Worm (Caenorhabditis elegans) whole organism, young adult: ENCODE data around the gene C46C11.4.

Source experiments
- C17E4.6 ChIP-seq: fragments of 200-800 bp; sonication (Bioruptor generic); IDR thresholded peaks from 2 replicates; pipeline ENCODE4 v1.3.6; 2022; ENCODE audit warnings: missing genetic modification reagents, missing genetic modification characterization, missing compliant biosample characterization
- F10E7.11 ChIP-seq: sonication (generic microtip); optimal IDR thresholded peaks from 2 replicates; lab custom pipeline; 2017; ENCODE audit warnings: mild to moderate bottlenecking, missing genetic modification characterization, moderate library complexity, missing compliant biosample characterization
- F37B4.10 ChIP-seq: fragments of 200-800 bp; sonication (Bioruptor generic); IDR thresholded peaks from 2 replicates; pipeline ENCODE4 v1.3.6; 2022; ENCODE audit warnings: missing genetic modification characterization, missing compliant biosample characterization
- F57A8.1 ChIP-seq: fragments of 200-800 bp; sonication (Bioruptor generic); optimal IDR thresholded peaks from 2 replicates; lab custom pipeline; 2018; ENCODE audit warnings: mild to moderate bottlenecking, missing genetic modification characterization, moderate library complexity, missing compliant biosample characterization
- K11D2.4 ChIP-seq: fragments of 200-800 bp; sonication (Bioruptor generic); IDR thresholded peaks from 2 replicates; pipeline ENCODE4 v1.3.6; 2022; ENCODE audit warnings: missing genetic modification reagents, missing genetic modification characterization, missing compliant biosample characterization
- T26A5.8 ChIP-seq: sonication (generic microtip); optimal IDR thresholded peaks from 2 replicates; lab custom pipeline; 2016; ENCODE audit warnings: missing genetic modification characterization, missing compliant biosample characterization
- Y56A3A.18 ChIP-seq: fragments of 200-800 bp; sonication (Bioruptor generic); IDR thresholded peaks from 2 replicates; pipeline ENCODE4 v1.3.6; 2022; ENCODE audit warnings: missing genetic modification reagents, missing genetic modification characterization, missing compliant biosample characterization
- Y67H2A.10 ChIP-seq: fragments of 200-800 bp; sonication (Bioruptor generic); conservative IDR thresholded peaks from 2 replicates; pipeline ENCODE4 v1.3.6; 2022; ENCODE audit warnings: missing genetic modification reagents, missing genetic modification characterization, missing compliant biosample characterization
- Y95B8A.8 ChIP-seq: fragments of 200-800 bp; sonication (Bioruptor generic); IDR thresholded peaks from 2 replicates; pipeline ENCODE4 v1.3.6; 2022; ENCODE audit warnings: missing genetic modification reagents, missing genetic modification characterization, missing compliant biosample characterization
- ama-1 ChIP-seq, 3 experiments: fragments of 150-350 bp in 1 of 3; sonication (generic microtip) in 2 of 3; optimal IDR thresholded peaks; 2 replicates each; lab custom pipeline; 2014 to 2018; ENCODE audit warnings: missing biosample characterization in 2 of 3, missing genetic modification characterization in 2 of 3, missing genetic modification reagents in 2 of 3
- attf-5 ChIP-seq: fragments of 200-800 bp; sonication (Bioruptor generic); optimal IDR thresholded peaks from 2 replicates; lab custom pipeline; 2018; ENCODE audit warnings: mild to moderate bottlenecking, missing genetic modification characterization, missing compliant biosample characterization
- bed-1 ChIP-seq: fragments of 200-800 bp; sonication (Bioruptor generic); IDR thresholded peaks from 2 replicates; pipeline ENCODE4 v1.3.6; 2022; ENCODE audit warnings: missing genetic modification reagents, missing genetic modification characterization, missing compliant biosample characterization
- cebp-1 ChIP-seq, 2 experiments: fragments of 200-800 bp in 1 of 2; sonication (Bioruptor generic) in 1 of 2; sonication (generic microtip) in 1 of 2; IDR thresholded peaks in 1 of 2; optimal IDR thresholded peaks in 1 of 2; 2 replicates each; pipeline versions ENCODE4 v1.3.6 to Lab custom; 2017 to 2022; ENCODE audit warnings: missing compliant biosample characterization in 2 of 2, missing genetic modification characterization in 2 of 2, mild to moderate bottlenecking in 1 of 2, missing genetic modification reagents in 1 of 2, moderate library complexity in 1 of 2
- ceh-27 ChIP-seq: fragments of 200-800 bp; sonication (Bioruptor generic); optimal IDR thresholded peaks from 2 replicates; lab custom pipeline; 2018; ENCODE audit warnings: mild to moderate bottlenecking, missing genetic modification characterization, moderate library complexity, missing compliant biosample characterization
- ceh-58 ChIP-seq: fragments of 200-800 bp; sonication (Bioruptor generic); IDR thresholded peaks from 2 replicates; pipeline ENCODE4 v1.3.6; 2022; ENCODE audit warnings: missing genetic modification characterization, missing compliant biosample characterization
- chd-7 ChIP-seq: sonication (generic microtip); optimal IDR thresholded peaks from 2 replicates; lab custom pipeline; 2016; ENCODE audit warnings: mild to moderate bottlenecking, missing genetic modification characterization, moderate library complexity, missing compliant biosample characterization
- die-1 ChIP-seq: sonication (generic microtip); optimal IDR thresholded peaks from 2 replicates; lab custom pipeline; 2016; ENCODE audit warnings: missing genotype, mild to moderate bottlenecking, missing genetic modification characterization, missing compliant biosample characterization
- dox-1 ChIP-seq: fragments of 200-800 bp; sonication (Bioruptor generic); IDR thresholded peaks from 2 replicates; pipeline ENCODE4 v1.3.6; 2022; ENCODE audit warnings: missing genetic modification reagents, missing genetic modification characterization, missing compliant biosample characterization
- efl-1 ChIP-seq: fragments of 150-350 bp; optimal IDR thresholded peaks from 2 replicates; lab custom pipeline; 2014; ENCODE audit warnings: missing biosample characterization, missing genetic modification reagents, missing genetic modification characterization
- egl-18 ChIP-seq: fragments of 200-800 bp; sonication (Bioruptor generic); IDR thresholded peaks from 2 replicates; pipeline ENCODE4 v1.3.6; 2022; ENCODE audit warnings: missing genetic modification reagents, missing genetic modification characterization, missing compliant biosample characterization
- egl-44 ChIP-seq: fragments of 200-800 bp; sonication (Bioruptor generic); IDR thresholded peaks from 2 replicates; pipeline ENCODE4 v1.3.6; 2022; ENCODE audit warnings: missing genetic modification reagents, missing genetic modification characterization, missing compliant biosample characterization
- ets-4 ChIP-seq: fragments of 200-800 bp; sonication (Bioruptor generic); optimal IDR thresholded peaks from 2 replicates; lab custom pipeline; 2018; ENCODE audit warnings: mild to moderate bottlenecking, missing genetic modification characterization, missing compliant biosample characterization
- hlh-26 ChIP-seq: fragments of 200-800 bp; sonication (Bioruptor generic); conservative IDR thresholded peaks from 2 replicates; pipeline ENCODE4 v1.3.6; 2022; ENCODE audit warnings: missing genetic modification reagents, missing genetic modification characterization, missing compliant biosample characterization
- hmg-1.2 ChIP-seq: fragments of 200-800 bp; sonication (Bioruptor generic); IDR thresholded peaks from 2 replicates; pipeline ENCODE4 v1.3.6; 2022; ENCODE audit warnings: missing genetic modification reagents, missing genetic modification characterization, missing compliant biosample characterization
- let-526 ChIP-seq: fragments of 200-800 bp; sonication (Bioruptor generic); IDR thresholded peaks from 2 replicates; pipeline ENCODE4 v1.3.6; 2022; ENCODE audit warnings: missing genetic modification reagents, missing genetic modification characterization, missing compliant biosample characterization
- lin-26 ChIP-seq: fragments of 200-800 bp; sonication (Bioruptor generic); IDR thresholded peaks from 2 replicates; pipeline ENCODE4 v1.3.6; 2022; ENCODE audit warnings: missing genetic modification reagents, missing genetic modification characterization, missing compliant biosample characterization
- lin-35 ChIP-seq, 3 experiments: fragments of 150-350 bp in 2 of 3; sonication (generic microtip) in 1 of 3; optimal IDR thresholded peaks; 2 replicates each; lab custom pipeline; 2014 to 2018; ENCODE audit warnings: missing biosample characterization in 3 of 3, missing genetic modification characterization in 3 of 3, missing genetic modification reagents in 3 of 3
- lin-40 ChIP-seq: sonication (generic microtip); optimal IDR thresholded peaks from 2 replicates; lab custom pipeline; 2016; ENCODE audit warnings: missing genetic modification characterization, mild to moderate bottlenecking, missing compliant biosample characterization, missing genotype, missing genetic modification reagents
- lir-1 ChIP-seq: fragments of 200-800 bp; sonication (Bioruptor generic); conservative IDR thresholded peaks from 2 replicates; pipeline ENCODE4 v1.3.6; 2022; ENCODE audit warnings: missing genetic modification reagents, missing genetic modification characterization, missing compliant biosample characterization
- madf-10 ChIP-seq: sonication (generic microtip); optimal IDR thresholded peaks from 2 replicates; lab custom pipeline; 2016; ENCODE audit warnings: mild to moderate bottlenecking, missing genetic modification characterization, missing compliant biosample characterization
- madf-3 ChIP-seq: fragments of 200-800 bp; sonication (Bioruptor generic); IDR thresholded peaks from 2 replicates; pipeline ENCODE4 v1.3.6; 2022; ENCODE audit warnings: missing genetic modification reagents, missing genetic modification characterization, missing compliant biosample characterization
- madf-8 ChIP-seq: fragments of 200-800 bp; sonication (Bioruptor generic); conservative IDR thresholded peaks from 2 replicates; pipeline ENCODE4 v1.3.6; 2022; ENCODE audit warnings: missing genetic modification reagents, missing genetic modification characterization, missing compliant biosample characterization
- mcd-1 ChIP-seq: fragments of 200-800 bp; sonication (Bioruptor generic); IDR thresholded peaks from 2 replicates; pipeline ENCODE4 v1.3.6; 2022; ENCODE audit warnings: missing genetic modification reagents, missing genetic modification characterization, missing compliant biosample characterization
- nfya-1 ChIP-seq: sonication (generic microtip); optimal IDR thresholded peaks from 2 replicates; lab custom pipeline; 2017; ENCODE audit warnings: antibody characterized with exemption, missing compliant biosample characterization, missing genetic modification characterization, borderline replicate concordance; ENCODE audit not compliant: insufficient read depth
- nfya-2 ChIP-seq: fragments of 200-800 bp; sonication (Bioruptor generic); IDR thresholded peaks from 2 replicates; pipeline ENCODE4 v1.3.6; 2022; ENCODE audit warnings: missing genetic modification reagents, missing genetic modification characterization, missing compliant biosample characterization
- nfyb-1 ChIP-seq: fragments of 200-800 bp; sonication (Bioruptor generic); IDR thresholded peaks from 2 replicates; pipeline ENCODE4 v1.3.6; 2022; ENCODE audit warnings: missing genetic modification reagents, missing genetic modification characterization, missing compliant biosample characterization
- nhr-27 ChIP-seq: fragments of 200-800 bp; sonication (Bioruptor generic); optimal IDR thresholded peaks from 2 replicates; lab custom pipeline; 2018; ENCODE audit warnings: mild to moderate bottlenecking, missing genetic modification characterization, moderate library complexity, missing compliant biosample characterization
- pbrm-1 ChIP-seq: fragments of 200-800 bp; sonication (Bioruptor generic); IDR thresholded peaks from 2 replicates; pipeline ENCODE4 v1.3.6; 2022; ENCODE audit warnings: missing genetic modification reagents, missing genetic modification characterization, missing compliant biosample characterization
- rcor-1 ChIP-seq: fragments of 200-800 bp; sonication (Bioruptor generic); IDR thresholded peaks from 2 replicates; pipeline ENCODE4 v1.3.6; 2022; ENCODE audit warnings: missing genetic modification reagents, missing genetic modification characterization, missing compliant biosample characterization
- somi-1 ChIP-seq: fragments of 200-800 bp; sonication (Bioruptor generic); optimal IDR thresholded peaks from 2 replicates; lab custom pipeline; 2018; ENCODE audit warnings: mild to moderate bottlenecking, missing genetic modification characterization, missing compliant biosample characterization
- zfh-2 ChIP-seq: fragments of 200-800 bp; sonication (Bioruptor generic); conservative IDR thresholded peaks from 2 replicates; pipeline ENCODE4 v1.3.6; 2022; ENCODE audit warnings: missing genetic modification reagents, missing genetic modification characterization, missing compliant biosample characterization
- ztf-25 ChIP-seq: fragments of 200-800 bp; sonication (Bioruptor generic); IDR thresholded peaks from 2 replicates; pipeline ENCODE4 v1.3.6; 2022; ENCODE audit warnings: missing genetic modification reagents, missing genetic modification characterization, missing compliant biosample characterization
- ztf-26 ChIP-seq: sonication (generic microtip); optimal IDR thresholded peaks from 2 replicates; lab custom pipeline; 2017; ENCODE audit warnings: missing genetic modification characterization, missing compliant biosample characterization
- ztf-6 ChIP-seq: fragments of 200-800 bp; sonication (Bioruptor generic); IDR thresholded peaks from 2 replicates; pipeline ENCODE4 v1.3.6; 2022; ENCODE audit warnings: missing genetic modification reagents, missing genetic modification characterization, missing compliant biosample characterization

C46C11.4 gene

ce11 chrX:4616832-4617231 is 30.2 kb downstream of the C46C11.4 start:
- TF ChIP-seq lin-40 (tag; lab: Kevin White, UChicago) (peak; percentile 27), madf-10 (peak; percentile 93), ztf-26 (peak; percentile 4), pbrm-1 (GFP tag; lab: Robert Waterston, UW) (0 out of 2 replicates have a peak, but pooled peaks have one; percentile 33), nfyb-1 (peak; percentile 54; the same call in 1 of the 2 replicates), attf-5 (GFP tag; lab: Kevin White, UChicago) (peak; percentile 52), cebp-1 (GFP tag; IDR thresholded peaks at IDR 0.05; lab: Robert Waterston, UW) (0 out of 2 replicates have a peak, but pooled peaks have one; percentile 30), cebp-1 (tag; optimal IDR thresholded peaks at IDR 0.05; lab: Kevin White, UChicago) (peak; percentile 55), ceh-27 (GFP tag; lab: Kevin White, UChicago) (peak; percentile 27), ztf-6 (peak; percentile 71; the same call in 1 of the 2 replicates), lir-1 (GFP tag; lab: Robert Waterston, UW) (no peak), ceh-58 (GFP tag; lab: Robert Waterston, UW) (no peak), lin-26 (GFP tag; lab: Robert Waterston, UW) (0 out of 2 replicates have a peak, but pooled peaks have one; percentile 42), madf-3 (GFP tag; lab: Robert Waterston, UW) (peak; percentile 91), zfh-2 (GFP tag; lab: Robert Waterston, UW) (peak; percentile 83), die-1 (peak; percentile 20), ama-1 (optimal IDR thresholded peaks at IDR 0.05; lab: Kevin White, UChicago) (no peak), ama-1 (GFP tag; optimal IDR thresholded peaks at IDR 0.05; lab: Kevin White, UChicago) (no peak), C17E4.6 (GFP tag; lab: Robert Waterston, UW) (0 out of 2 replicates have a peak, but pooled peaks have one; percentile 33), bed-1 (GFP tag; lab: Robert Waterston, UW) (no peak), mcd-1 (peak; percentile 44; the same call in 1 of the 2 replicates), ztf-25 (GFP tag; lab: Robert Waterston, UW) (no peak), T26A5.8 (tag; lab: Kevin White, UChicago) (no peak), nfya-2 (GFP tag; lab: Robert Waterston, UW) (no peak), F37B4.10 (no peak), nhr-27 (no peak), Y95B8A.8 (GFP tag; lab: Robert Waterston, UW) (no peak), K11D2.4 (GFP tag; lab: Robert Waterston, UW) (0 out of 2 replicates have a peak, but pooled peaks have one; percentile 42), F10E7.11 (tag; lab: Kevin White, UChicago) (peak; percentile 4), egl-44 (GFP tag; lab: Robert Waterston, UW) (0 out of 2 replicates have a peak, but pooled peaks have one; percentile 35), somi-1 (GFP tag; lab: Kevin White, UChicago) (no peak), hmg-1.2 (GFP tag; lab: Robert Waterston, UW) (peak; percentile 41; the same call in 1 of the 2 replicates), efl-1 (peak; percentile 63), ets-4 (GFP tag; lab: Kevin White, UChicago) (peak; percentile 0), madf-8 (no peak; the same call in 1 of the 2 replicates), rcor-1 (GFP tag; lab: Robert Waterston, UW) (no peak), F57A8.1 (GFP tag; lab: Kevin White, UChicago) (no peak), chd-7 (tag; lab: Kevin White, UChicago) (no peak), nfya-1 (tag; lab: Kevin White, UChicago) (no peak), dox-1 (peak; percentile 47; the same call in 1 of the 2 replicates), lin-35 (GFP tag; optimal IDR thresholded peaks at IDR 0.05; lab: Kevin White, UChicago) (no peak), let-526 (GFP tag; lab: Robert Waterston, UW) (no peak), Y67H2A.10 (GFP tag; lab: Robert Waterston, UW) (no peak), Y56A3A.18 (GFP tag; lab: Robert Waterston, UW) (no peak), egl-18 (GFP tag; lab: Robert Waterston, UW) (0 out of 2 replicates have a peak, but pooled peaks have one; percentile 6), hlh-26 (0 out of 2 replicates have a peak, but pooled peaks have one; percentile 57)
